Worm (Caenorhabditis elegans) whole organism, L1 larva: Measurements from ENCODE around the gene nas-29.

Experiments used
- aly-2 ChIP-seq: fragments of 150-350 bp; optimal IDR thresholded peaks from 2 replicates; lab custom pipeline; 2014; ENCODE audit warnings: missing biosample characterization, missing genetic modification characterization
- ama-1 ChIP-seq: fragments of 150-350 bp; optimal IDR thresholded peaks from 2 replicates; lab custom pipeline; 2014
- lin-35 ChIP-seq, 2 experiments: fragments of 150-350 bp; optimal IDR thresholded peaks; 2 replicates each; lab custom pipeline; 2014; ENCODE audit warnings: missing biosample characterization in 2 of 2, missing genetic modification characterization in 2 of 2, missing genetic modification reagents in 2 of 2
- nhr-237 ChIP-seq: fragments of 150-350 bp; optimal IDR thresholded peaks from 2 replicates; lab custom pipeline; 2014; ENCODE audit warnings: missing biosample characterization, missing genetic modification characterization

DNA sequence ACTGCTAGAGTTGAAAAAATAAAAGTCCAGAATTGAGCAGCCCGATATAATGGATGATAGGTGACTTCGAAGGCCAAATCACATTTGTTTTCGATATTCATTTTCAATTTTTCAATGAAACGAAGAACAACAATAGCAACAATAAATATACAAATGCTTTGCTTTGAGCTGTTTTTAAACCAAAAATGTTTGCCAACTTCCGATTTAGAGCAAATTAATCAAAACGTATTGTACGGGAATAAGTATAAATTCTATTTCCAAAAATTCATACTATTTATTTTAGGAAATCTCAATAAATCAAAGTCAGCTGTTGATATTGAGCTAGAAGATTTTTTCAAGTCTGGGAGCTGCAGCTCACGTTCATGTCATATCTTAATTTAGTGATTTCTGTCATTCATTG, 29.1 kb upstream of the nas-29 start, which contains the start of gene srb-1:
- TF ChIP-seq aly-2 (tag; lab: Kevin White, UChicago) (no peak), nhr-237 (no peak), lin-35 (GFP tag; optimal IDR thresholded peaks at IDR 0.05; lab: Kevin White, UChicago) (no peak), ama-1 (lab: Kevin White, UChicago) (no peak)
